Worm (Caenorhabditis elegans) whole organism, mixed stage, embryonic: ENCODE measurements around the gene R08D7.5.

Experiments
- elt-1 ChIP-seq: sonication (generic microtip); optimal IDR thresholded peaks from 2 replicates; lab custom pipeline; 2017; ENCODE audit warnings: missing genetic modification characterization, mild to moderate bottlenecking, missing compliant biosample characterization, antibody characterized with exemption, moderate library complexity, borderline replicate concordance; ENCODE audit not compliant: insufficient read depth
- elt-3 ChIP-seq: fragments of 150-350 bp; optimal IDR thresholded peaks from 2 replicates; lab custom pipeline; 2014; ENCODE audit warnings: missing biosample characterization, missing genetic modification characterization
- lin-32 ChIP-seq: fragments of 200-800 bp; sonication (Bioruptor generic); optimal IDR thresholded peaks from 2 replicates; lab custom pipeline; 2018; ENCODE audit warnings: mild to moderate bottlenecking, missing genetic modification characterization, missing compliant biosample characterization
- nhr-76 ChIP-seq: sonication (generic microtip); optimal IDR thresholded peaks from 2 replicates; lab custom pipeline; 2017; ENCODE audit warnings: missing biosample characterization, missing genetic modification characterization

- no peak for TF ChIP-seq elt-1 (tag; lab: Kevin White, UChicago)
- TF ChIP-seq lin-32 (GFP tag; lab: Kevin White, UChicago), result no peak
- TF ChIP-seq nhr-76, result no peak
- TF ChIP-seq elt-3, result no peak
Measured at ce11 chrIII:8980892-8981291, 7.0 kb downstream of the R08D7.5 start.
